Worm (Caenorhabditis elegans): ENCODE results near the gene F28H7.2.
A peak's percentile ranks its signal among the peaks of the same experiment; 100 is the strongest.

The F28H7.2 gene

DNA sequence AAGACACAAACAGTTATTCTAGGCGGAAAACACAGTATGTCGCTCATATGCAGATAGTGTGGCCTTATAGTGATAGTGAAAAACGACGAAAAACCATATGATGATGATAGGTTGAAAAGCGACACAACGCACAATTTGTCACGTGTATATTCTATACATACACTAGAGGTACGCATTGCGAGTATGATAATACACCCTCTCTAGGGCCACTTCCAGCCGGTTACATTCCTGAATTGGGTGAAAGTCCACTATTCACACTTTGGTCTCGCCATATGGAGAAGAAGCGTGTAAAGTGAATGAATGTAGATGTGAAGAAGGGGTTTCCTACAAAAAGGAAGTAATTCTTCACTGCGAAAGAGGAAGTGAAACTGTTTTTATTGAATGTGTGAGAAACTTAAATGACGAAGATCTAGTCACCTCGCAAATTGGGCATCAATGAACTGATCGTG is 18.2 kb upstream of the F28H7.2 start (continued):
- TF ChIP-seq pqm-1 (tag; optimal IDR thresholded peaks at IDR 0.05) (no peak), hpl-2 (GFP tag; optimal IDR thresholded peaks at IDR 0.05) (peak; percentile 21), unc-98 (GFP tag; IDR thresholded peaks at IDR 0.05) (no peak), nhr-11 (tag; optimal IDR thresholded peaks at IDR 0.05) (no peak), nhr-19 (GFP tag; conservative IDR thresholded peaks at IDR 0.05) (peak; percentile 34), nhr-28 (tag; optimal IDR thresholded peaks at IDR 0.05) (no peak), elt-3 (tag; optimal IDR thresholded peaks at IDR 0.05) (peak in 2 of 6 experiments; percentile 16 to 57), fkh-4 (tag; optimal IDR thresholded peaks at IDR 0.05; ENCODE audit: borderline replicate concordance) (no peak), lin-14 (GFP tag; optimal IDR thresholded peaks at IDR 0.05) (peak; percentile 69)

DNA sequence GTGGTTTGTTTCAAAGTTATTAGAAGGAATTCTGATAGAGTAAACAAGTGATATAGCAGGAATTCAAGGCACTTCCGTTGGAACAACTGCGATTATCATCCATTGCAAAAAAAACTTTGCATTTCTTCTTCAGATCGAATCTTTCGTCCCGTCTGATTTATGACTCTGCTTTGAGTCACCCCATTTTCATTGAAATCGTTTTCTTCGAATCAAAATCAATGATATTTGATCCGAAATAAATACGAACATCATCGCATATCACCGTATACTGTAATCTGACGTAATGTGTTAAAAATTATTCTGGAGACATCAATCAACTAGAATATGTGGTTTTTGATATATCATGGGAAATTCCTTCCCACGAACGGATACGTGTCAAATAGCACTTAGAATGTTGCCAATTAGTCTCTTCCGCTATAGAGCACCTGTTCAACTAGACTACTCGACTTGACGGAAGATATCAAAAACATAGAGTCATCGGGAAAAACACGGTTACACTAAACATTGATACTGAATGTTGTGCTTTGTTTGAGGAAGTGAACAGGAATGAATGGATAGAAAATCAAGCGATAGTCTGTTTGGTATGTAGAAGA is 16.8 kb upstream of the F28H7.2 start:
- no peak for TF ChIP-seq C16A3.4 (tag; optimal IDR thresholded peaks at IDR 0.05)
- TF ChIP-seq ztf-4 (tag; optimal IDR thresholded peaks at IDR 0.05), result no peak
- no peak for TF ChIP-seq lin-15B (tag; optimal IDR thresholded peaks at IDR 0.05)
- peak; percentile 20 for TF ChIP-seq blmp-1 (tag; optimal IDR thresholded peaks at IDR 0.05)
- no peak for TF ChIP-seq ces-1 (GFP tag; optimal IDR thresholded peaks at IDR 0.05)
- no peak for TF ChIP-seq lsy-2 (tag; optimal IDR thresholded peaks at IDR 0.05)
- TF ChIP-seq alr-1 (tag; optimal IDR thresholded peaks at IDR 0.05; ENCODE audit: borderline replicate concordance), result no peak
- no peak for TF ChIP-seq nhr-77 (tag; optimal IDR thresholded peaks at IDR 0.05)
- no peak for TF ChIP-seq fkh-4 (tag; optimal IDR thresholded peaks at IDR 0.05; ENCODE audit: borderline replicate concordance)
- TF ChIP-seq hpl-2 (GFP tag; optimal IDR thresholded peaks at IDR 0.05), result no peak
- TF ChIP-seq ceh-88 (GFP tag; IDR thresholded peaks at IDR 0.05), result no peak
- no peak for TF ChIP-seq ztf-11 (tag; optimal IDR thresholded peaks at IDR 0.05)
- TF ChIP-seq unc-86 (tag; optimal IDR thresholded peaks at IDR 0.05), result no peak
- no peak for TF ChIP-seq Y116A8C.19 (tag; optimal IDR thresholded peaks at IDR 0.05; ENCODE audit: borderline replicate concordance)
- no peak for TF ChIP-seq fos-1 (tag; optimal IDR thresholded peaks at IDR 0.05)
- TF ChIP-seq pqm-1 (tag; optimal IDR thresholded peaks at IDR 0.05), result no peak
- no peak for TF ChIP-seq mep-1 (tag; optimal IDR thresholded peaks at IDR 0.05)
- TF ChIP-seq nhr-85 (tag), result peak; percentile 57

DNA sequence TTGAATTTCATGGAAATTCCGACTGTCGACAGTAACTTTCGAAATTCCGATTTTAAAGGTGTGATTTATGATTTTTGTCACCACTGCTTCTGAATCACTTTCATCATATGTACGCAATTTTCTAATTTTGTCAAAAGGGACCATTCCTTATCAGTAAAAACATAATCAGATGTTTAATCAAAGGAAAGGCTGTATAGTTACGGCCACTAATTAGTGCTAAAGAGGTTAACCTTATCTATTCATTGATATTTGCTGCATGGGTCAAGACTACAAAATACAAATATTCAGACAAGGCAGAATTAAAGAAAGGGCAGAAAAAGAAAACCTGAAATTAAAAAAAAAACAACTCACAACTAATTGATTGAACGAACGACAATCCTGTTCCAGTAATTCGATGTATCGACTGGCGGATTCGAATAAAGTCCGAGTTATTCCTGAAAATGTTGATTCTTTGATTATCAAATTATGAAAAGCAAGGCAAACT is 15.7 kb upstream of the F28H7.2 start, which contains the start of gene T28B11.1:
Gene T28B11.1 (minus strand): TSS at position 434 of the 484 bp plus-strand sequence.
- no peak for TF ChIP-seq ces-1 (GFP tag; optimal IDR thresholded peaks at IDR 0.05)
- TF ChIP-seq lin-35 (GFP tag; optimal IDR thresholded peaks at IDR 0.05), result peak in 1 of 2 experiments; percentile 3
- no peak for TF ChIP-seq tlp-1 (tag; optimal IDR thresholded peaks at IDR 0.05)
- TF ChIP-seq elt-2 (tag; optimal IDR thresholded peaks at IDR 0.05), result peak; percentile 78
- no peak for TF ChIP-seq irx-1 (tag; optimal IDR thresholded peaks at IDR 0.05)

DNA sequence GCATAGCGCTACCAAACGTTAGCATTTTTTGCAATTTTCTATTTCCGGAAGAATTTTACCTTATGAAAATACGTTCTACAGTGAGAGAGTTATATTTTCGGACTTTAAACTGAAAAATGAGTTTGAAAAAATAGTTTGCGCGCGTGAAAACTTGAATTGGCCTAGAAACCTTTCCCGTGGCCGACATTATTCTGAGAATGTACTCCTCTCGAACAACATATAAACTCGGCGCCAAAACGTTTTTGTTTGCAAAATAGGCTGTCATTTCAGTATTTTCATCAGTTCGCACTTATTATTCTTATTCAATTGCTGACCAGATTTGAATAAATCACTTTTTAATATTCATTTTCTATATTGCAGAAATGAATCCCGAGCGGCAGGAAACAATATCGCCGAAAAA is 10.9 kb upstream of the F28H7.2 start, which contains the start of the genes mre-11 and wdr-5.3:
Gene mre-11 (minus strand): TSS at position 113 of the 400 bp plus-strand sequence.
Gene wdr-5.3 (plus strand): TSS at position 361 of the 400 bp plus-strand sequence.
- TF ChIP-seq pqm-1 (tag; optimal IDR thresholded peaks at IDR 0.05) (no peak), lsy-2 (tag; optimal IDR thresholded peaks at IDR 0.05) (peak; percentile 65 to 77), alr-1 (tag; optimal IDR thresholded peaks at IDR 0.05; ENCODE audit: borderline replicate concordance) (no peak), elt-2 (tag; optimal IDR thresholded peaks at IDR 0.05) (peak; percentile 18), lin-35 (GFP tag; optimal IDR thresholded peaks at IDR 0.05) (peak; percentile 85 to 92), dpl-1 (GFP tag; optimal IDR thresholded peaks at IDR 0.05) (peak; percentile 84 to 92 (median 88)), nhr-11 (tag; optimal IDR thresholded peaks at IDR 0.05) (no peak), ama-1 (optimal IDR thresholded peaks at IDR 0.05) (no peak), nhr-76 (tag; optimal IDR thresholded peaks at IDR 0.05) (no peak), mep-1 (tag; optimal IDR thresholded peaks at IDR 0.05) (peak; percentile 68), sox-4 (tag; optimal IDR thresholded peaks at IDR 0.05) (peak; percentile 52), ceh-63 (GFP tag; optimal IDR thresholded peaks at IDR 0.05) (no peak), nhr-71 (tag; optimal IDR thresholded peaks at IDR 0.05) (peak; percentile 83), ceh-88 (GFP tag; IDR thresholded peaks at IDR 0.05) (no peak), ceh-82 (tag; optimal IDR thresholded peaks at IDR 0.05) (peak in 2 of 3 experiments; percentile 37), ceh-90 (tag; optimal IDR thresholded peaks at IDR 0.05) (peak; percentile 78), fos-1 (tag; optimal IDR thresholded peaks at IDR 0.05) (no peak), fkh-4 (tag; optimal IDR thresholded peaks at IDR 0.05; ENCODE audit: borderline replicate concordance) (peak; percentile 17), nhr-47 (tag; optimal IDR thresholded peaks at IDR 0.05) (peak; percentile 79), fkh-8 (tag; optimal IDR thresholded peaks at IDR 0.05) (peak; percentile 48), efl-1 (optimal IDR thresholded peaks at IDR 0.05) (peak; percentile 70 to 90), efl-1 (GFP tag; optimal IDR thresholded peaks at IDR 0.05 in 1 of 2) (peak; percentile 89 to 99), C04F5.9 (tag; optimal IDR thresholded peaks at IDR 0.05) (peak; percentile 29), hlh-17 (GFP tag; optimal IDR thresholded peaks at IDR 0.05; ENCODE audit: borderline replicate concordance) (no peak), egl-13 (tag; optimal IDR thresholded peaks at IDR 0.05) (peak; percentile 41), unc-98 (GFP tag; IDR thresholded peaks at IDR 0.05) (no peak), lin-14 (GFP tag; optimal IDR thresholded peaks at IDR 0.05) (no peak), Y116A8C.19 (tag; optimal IDR thresholded peaks at IDR 0.05; ENCODE audit: borderline replicate concordance) (no peak), nhr-90 (tag; optimal IDR thresholded peaks at IDR 0.05; ENCODE audit: poor library complexity) (peak; percentile 71), hpl-2 (GFP tag; optimal IDR thresholded peaks at IDR 0.05) (no peak)
